Fruit fly (Drosophila melanogaster) S2 (cell line): ENCODE results near the gene gzl.

Experiments
- CG8478 ChIP-seq: fragments of >200 bp; optimal IDR thresholded peaks from 2 replicates; lab custom pipeline; 2018
- CTCF ChIP-seq, 2 experiments: fragments of >200 bp; optimal IDR thresholded peaks; 2 replicates each; lab custom pipeline; 2018

DNA sequence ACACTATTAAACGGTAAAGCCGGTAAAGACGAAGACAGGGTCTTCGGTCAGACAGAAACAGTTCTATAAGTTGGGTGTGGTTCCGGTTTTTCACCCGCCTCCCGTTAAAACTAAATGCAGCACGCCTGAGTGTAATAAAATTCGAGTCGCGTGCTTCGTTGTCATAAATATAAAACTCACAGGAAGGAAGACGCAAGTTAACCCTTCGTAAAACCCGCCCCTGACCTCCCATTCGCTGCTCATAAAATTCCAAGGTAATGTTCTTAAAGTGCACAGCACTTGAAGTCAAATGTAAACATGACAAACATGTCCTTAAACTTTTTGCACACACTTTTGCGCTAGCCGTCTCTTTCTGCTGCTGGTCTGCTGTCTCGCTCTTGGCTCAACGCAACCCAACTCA, 38.5 kb downstream of the gzl start:
- TF ChIP-seq CG8478 (lab: Kevin White, UChicago) (no peak), CTCF (optimal IDR thresholded peaks at IDR 0.05; lab: Kevin White, UChicago) (no peak)
